Worm (Caenorhabditis elegans): ENCODE results near the gene C01G10.6.

DNA sequence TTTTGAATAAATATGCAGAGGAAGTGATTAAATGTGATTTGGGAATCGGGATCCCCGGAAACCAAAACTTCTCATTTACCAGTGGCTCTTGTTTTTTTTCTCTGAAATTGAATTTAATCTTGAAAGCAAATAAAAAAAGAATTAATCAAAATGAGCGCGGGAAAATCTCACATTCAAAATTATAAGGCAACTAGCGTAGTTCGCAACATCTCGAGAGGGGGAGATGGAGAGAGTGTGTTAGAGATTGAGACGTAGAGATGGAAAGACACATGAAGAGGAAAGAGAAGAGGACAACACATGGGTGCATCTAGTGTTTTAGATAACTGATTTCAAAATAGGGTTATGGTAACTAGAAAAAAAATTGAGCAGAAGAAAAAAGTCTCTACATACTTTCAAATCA lies 39.3 kb upstream of the C01G10.6 start, which contains the start of gene sdc-3:
- TF ChIP-seq lir-1 (GFP tag; conservative IDR thresholded peaks at IDR 0.05): no peak
- TF ChIP-seq attf-6 (GFP tag; IDR thresholded peaks at IDR 0.05): no peak
- no peak for TF ChIP-seq snpc-4 (GFP tag; optimal IDR thresholded peaks at IDR 0.05)
- no peak for TF ChIP-seq snpc-4 (tag; optimal IDR thresholded peaks at IDR 0.05)
- TF ChIP-seq unc-130 (GFP tag; optimal IDR thresholded peaks at IDR 0.05): no peak
- TF ChIP-seq pha-4 (tag; optimal IDR thresholded peaks at IDR 0.05): no peak
- TF ChIP-seq ztf-28 (GFP tag; IDR thresholded peaks at IDR 0.05): no peak
- TF ChIP-seq efl-1 (GFP tag; optimal IDR thresholded peaks at IDR 0.05): no peak

Data from whole organism, young adult.